Worm (Caenorhabditis elegans) whole organism, L4 larva: ENCODE data around the gene F56H11.2.

Source experiments
- ceh-28 ChIP-seq: fragments of 150-350 bp; optimal IDR thresholded peaks from 2 replicates; lab custom pipeline; 2014; ENCODE audit warnings: missing biosample characterization, missing genetic modification reagents, missing genetic modification characterization
- ceh-82 ChIP-seq: sonication (generic microtip); optimal IDR thresholded peaks from 2 replicates; lab custom pipeline; 2017; ENCODE audit warnings: missing biosample characterization, missing genetic modification characterization
- mdl-1 ChIP-seq, 2 experiments: fragments of 150-350 bp in 1 of 2; sonication (generic microtip) in 1 of 2; optimal IDR thresholded peaks; 2 replicates each; lab custom pipeline; 2014 to 2017; ENCODE audit warnings: missing biosample characterization in 2 of 2, missing genetic modification characterization in 2 of 2
- nhr-28 ChIP-seq: fragments of 150-350 bp; optimal IDR thresholded peaks from 2 replicates; lab custom pipeline; 2014; ENCODE audit warnings: missing biosample characterization, missing genetic modification characterization
- unc-39 ChIP-seq: sonication (generic microtip); optimal IDR thresholded peaks from 2 replicates; lab custom pipeline; 2017; ENCODE audit warnings: missing biosample characterization, missing genetic modification characterization
- zfp-3 ChIP-seq: fragments of 200-800 bp; sonication (Bioruptor generic); conservative IDR thresholded peaks from 2 replicates; pipeline ENCODE4 v1.3.6; 2022; ENCODE audit warnings: missing genetic modification reagents, missing genetic modification characterization, missing compliant biosample characterization

ce11 chrIV:9516831-9517230 is 16.1 kb downstream of the F56H11.2 start, which contains the start of gene C33A12.19:
- no peak for TF ChIP-seq unc-39 (tag; lab: Kevin White, UChicago)
- TF ChIP-seq ceh-82 = no peak
- peak; percentile 56 for TF ChIP-seq nhr-28 (tag; lab: Kevin White, UChicago)
- peak in 1 of 2 experiments; percentile 74 for TF ChIP-seq mdl-1 (tag; optimal IDR thresholded peaks at IDR 0.05; lab: Kevin White, UChicago)
- TF ChIP-seq ceh-28 = no peak
- TF ChIP-seq zfp-3 = no peak
